Worm (Caenorhabditis elegans) whole organism, L2 larva: ENCODE measurements around the gene gst-17.
"Not testable (repeated sequence)": the region's sequence is repeated elsewhere in the genome, so short reads cannot be mapped to it uniquely, and the experiment has no call there.

Experiments
- R02D3.7 ChIP-seq: fragments of 150-350 bp; optimal IDR thresholded peaks from 2 replicates; lab custom pipeline; 2014; ENCODE audit warnings: missing biosample characterization, missing genetic modification characterization
- aly-2 ChIP-seq: fragments of 150-350 bp; optimal IDR thresholded peaks from 2 replicates; lab custom pipeline; 2014; ENCODE audit warnings: missing biosample characterization, missing genetic modification characterization
- blmp-1 ChIP-seq: sonication (generic microtip); optimal IDR thresholded peaks from 2 replicates; lab custom pipeline; 2017; ENCODE audit warnings: missing genetic modification characterization, mild to moderate bottlenecking, missing compliant biosample characterization, antibody characterized with exemption, moderate library complexity; ENCODE audit not compliant: insufficient read depth
- dmd-4 ChIP-seq: sonication (generic microtip); optimal IDR thresholded peaks from 2 replicates; lab custom pipeline; 2017; ENCODE audit warnings: missing biosample characterization, missing genetic modification characterization
- egl-27 ChIP-seq: sonication (generic microtip); optimal IDR thresholded peaks from 3 replicates; lab custom pipeline; 2017; ENCODE audit warnings: missing biosample characterization, missing genetic modification reagents, missing genetic modification characterization
- lin-39 ChIP-seq: fragments of 150-350 bp; optimal IDR thresholded peaks from 2 replicates; lab custom pipeline; 2014; ENCODE audit warnings: missing biosample characterization, missing genetic modification reagents, missing genetic modification characterization
- lsy-2 ChIP-seq, 2 experiments: fragments of 150-350 bp in 1 of 2; sonication (generic microtip) in 1 of 2; optimal IDR thresholded peaks; 2 replicates each; lab custom pipeline; 2014 to 2017; ENCODE audit warnings: missing biosample characterization in 2 of 2, missing genetic modification characterization in 2 of 2
- mdl-1 ChIP-seq, 2 experiments: fragments of 150-350 bp in 1 of 2; sonication (generic microtip) in 1 of 2; optimal IDR thresholded peaks; 2 replicates each; lab custom pipeline; 2017; ENCODE audit warnings: missing biosample characterization in 2 of 2, missing genetic modification characterization in 2 of 2
- nhr-11 ChIP-seq: fragments of 150-350 bp; optimal IDR thresholded peaks from 2 replicates; lab custom pipeline; 2014; ENCODE audit warnings: missing biosample characterization, missing genetic modification characterization
- sma-3 ChIP-seq: sonication (generic microtip); optimal IDR thresholded peaks from 2 replicates; lab custom pipeline; 2016; ENCODE audit warnings: missing genetic modification reagents, missing genetic modification characterization, missing compliant biosample characterization
- snpc-4 ChIP-seq: fragments of 150-350 bp; optimal IDR thresholded peaks from 2 replicates; lab custom pipeline; 2014; ENCODE audit warnings: missing biosample characterization, missing genetic modification characterization

DNA sequence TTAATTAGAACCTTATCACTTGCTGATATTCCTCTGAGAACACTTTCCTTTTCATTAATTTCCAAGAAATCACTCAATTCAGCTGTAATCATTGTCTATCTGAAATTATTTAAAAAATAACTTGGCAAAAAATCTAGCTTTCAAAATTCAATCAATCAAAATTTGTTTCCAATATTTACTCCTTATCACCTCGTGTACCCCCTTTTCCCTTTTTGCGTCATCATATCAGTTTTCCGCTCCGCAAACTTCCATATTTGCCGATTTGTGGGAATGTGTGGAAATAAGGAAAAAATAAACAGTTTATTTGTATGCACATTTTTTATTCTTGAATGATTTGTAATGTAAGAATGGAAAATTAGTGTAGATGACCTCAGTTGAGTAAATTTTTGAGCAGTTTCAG lies 31.4 kb upstream of the gst-17 start, which contains the start of gene C31C9.6:
- TF ChIP-seq blmp-1 (tag; lab: Kevin White, UChicago); dmd-4; sma-3 (GFP tag; lab: Kevin White, UChicago); snpc-4 (tag; lab: Kevin White, UChicago); mdl-1 (tag; optimal IDR thresholded peaks at IDR 0.05; lab: Kevin White, UChicago); nhr-11; R02D3.7 (tag; lab: Kevin White, UChicago); aly-2 (tag; lab: Kevin White, UChicago); lin-39 (tag; lab: Kevin White, UChicago); egl-27; lsy-2 (tag; optimal IDR thresholded peaks at IDR 0.05; lab: Kevin White, UChicago): not testable (repeated sequence)
